Worm (Caenorhabditis elegans): ENCODE results near the gene vgln-1.
A peak's percentile ranks its signal among the peaks of the same experiment; 100 is the strongest.

Gene vgln-1

DNA sequence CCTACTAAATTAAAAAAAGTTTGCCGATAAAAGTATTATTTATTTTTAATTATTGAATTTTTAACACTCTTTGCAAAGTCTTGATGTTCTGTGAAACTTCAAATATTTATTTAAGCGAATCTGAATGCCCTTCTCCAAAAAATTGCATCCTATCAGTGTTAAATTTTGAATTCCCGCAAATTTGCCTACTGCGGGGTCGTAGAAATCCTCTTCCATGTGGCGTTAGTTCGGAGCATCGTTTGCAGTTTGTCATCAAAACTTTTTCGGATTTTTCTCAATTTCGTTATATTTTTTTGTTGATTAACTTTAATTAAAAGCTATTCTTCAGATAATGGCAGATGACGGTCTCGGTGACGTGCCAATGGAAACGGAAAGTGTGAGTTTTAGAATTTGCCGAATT, 49.5 kb upstream of the vgln-1 start, which contains the start of gene ufd-3 (continued):
- TF ChIP-seq F22D6.2 (tag; optimal IDR thresholded peaks at IDR 0.05) = peak; percentile 37
- TF ChIP-seq ceh-91 (GFP tag; IDR thresholded peaks at IDR 0.05) = peak; percentile 19; the same call in 1 of the 2 replicates
- 0 out of 2 replicates have a peak, but pooled peaks have one; percentile 22 for TF ChIP-seq attf-6 (GFP tag; IDR thresholded peaks at IDR 0.05)
- peak; percentile 54; the same call in 1 of the 2 replicates for TF ChIP-seq pbrm-1 (GFP tag; IDR thresholded peaks at IDR 0.05)
- peak; percentile 64 for TF ChIP-seq F23B12.7 (tag; optimal IDR thresholded peaks at IDR 0.05; ENCODE audit: insufficient read depth)
- no peak for TF ChIP-seq ama-1 (optimal IDR thresholded peaks at IDR 0.05)
- no peak for TF ChIP-seq ama-1 (GFP tag; optimal IDR thresholded peaks at IDR 0.05)
- no peak for TF ChIP-seq die-1 (tag; optimal IDR thresholded peaks at IDR 0.05)
- TF ChIP-seq akir-1 (GFP tag; optimal IDR thresholded peaks at IDR 0.05) = peak; percentile 24
- no peak for TF ChIP-seq lsy-27 (tag; optimal IDR thresholded peaks at IDR 0.05; ENCODE audit: borderline replicate concordance, insufficient read depth)
- peak; percentile 72 for TF ChIP-seq dox-1 (GFP tag; IDR thresholded peaks at IDR 0.05)
- TF ChIP-seq F57A8.1 (GFP tag; optimal IDR thresholded peaks at IDR 0.05) = no peak
- TF ChIP-seq F52B5.7 (tag; optimal IDR thresholded peaks at IDR 0.05) = no peak
- peak; percentile 81 for TF ChIP-seq attf-5 (GFP tag; optimal IDR thresholded peaks at IDR 0.05)
- peak; percentile 55 for TF ChIP-seq F57C9.4 (tag; optimal IDR thresholded peaks at IDR 0.05)
- TF ChIP-seq him-1 (tag; optimal IDR thresholded peaks at IDR 0.05) = peak; percentile 46
- TF ChIP-seq T07F8.4 (tag; optimal IDR thresholded peaks at IDR 0.05) = no peak
- TF ChIP-seq egrh-3 (GFP tag; IDR thresholded peaks at IDR 0.05) = no peak
- no peak for TF ChIP-seq F49E8.2 (tag; optimal IDR thresholded peaks at IDR 0.05; ENCODE audit: insufficient read depth)
- TF ChIP-seq cebp-2 (GFP tag; IDR thresholded peaks at IDR 0.05) = no peak
- no peak for TF ChIP-seq nfyb-1 (GFP tag; IDR thresholded peaks at IDR 0.05)
- no peak for TF ChIP-seq chd-7 (tag; optimal IDR thresholded peaks at IDR 0.05)
- peak; percentile 72 for TF ChIP-seq ccch-3 (GFP tag; optimal IDR thresholded peaks at IDR 0.05)
- peak; percentile 29 for TF ChIP-seq snpc-1.3 (tag; optimal IDR thresholded peaks at IDR 0.05; ENCODE audit: insufficient read depth)
- no peak for TF ChIP-seq T26A5.8 (tag; optimal IDR thresholded peaks at IDR 0.05)
- peak; percentile 49; the same call in 1 of the 2 replicates for TF ChIP-seq bed-2 (GFP tag; IDR thresholded peaks at IDR 0.05)
- TF ChIP-seq hsf-1 (GFP tag; IDR thresholded peaks at IDR 0.05) = no peak; the same call in 1 of the 2 replicates
- no peak for TF ChIP-seq zfh-2 (GFP tag; conservative IDR thresholded peaks at IDR 0.05)
- TF ChIP-seq K11D2.4 (GFP tag; IDR thresholded peaks at IDR 0.05) = peak; percentile 47; the same call in 1 of the 2 replicates
- peak; percentile 5 for TF ChIP-seq snpc-4 (GFP tag; optimal IDR thresholded peaks at IDR 0.05)
- peak; percentile 9 to 34 (median 24) for TF ChIP-seq snpc-4 (tag; optimal IDR thresholded peaks at IDR 0.05)
- TF ChIP-seq nfya-1 (tag; optimal IDR thresholded peaks at IDR 0.05; ENCODE audit: borderline replicate concordance, insufficient read depth) = no peak
- TF ChIP-seq ZK185.1 (tag; optimal IDR thresholded peaks at IDR 0.05; ENCODE audit: poor library complexity, severe bottlenecking) = peak; percentile 93
- peak; percentile 72 for TF ChIP-seq mcd-1 (GFP tag; IDR thresholded peaks at IDR 0.05)
- TF ChIP-seq nhr-80 (tag; optimal IDR thresholded peaks at IDR 0.05) = peak; percentile 33
- 0 out of 2 replicates have a peak, but pooled peaks have one; percentile 55 for TF ChIP-seq egl-44 (GFP tag; IDR thresholded peaks at IDR 0.05)
- TF ChIP-seq mes-4 (tag; optimal IDR thresholded peaks at IDR 0.05) = no peak
- TF ChIP-seq efl-1 (GFP tag; optimal IDR thresholded peaks at IDR 0.05) = peak; percentile 86
- no peak for TF ChIP-seq aptf-3 (GFP tag; IDR thresholded peaks at IDR 0.05)
- TF ChIP-seq snpc-3.4 (tag; optimal IDR thresholded peaks at IDR 0.05) = peak; percentile 58
- no peak for TF ChIP-seq nhr-179 (tag; optimal IDR thresholded peaks at IDR 0.05)
- TF ChIP-seq ztf-6 (GFP tag; IDR thresholded peaks at IDR 0.05) = no peak

Data from whole organism, young adult.